Worm (Caenorhabditis elegans): ENCODE measurements around the gene F17C11.13.

The F17C11.13 gene

ce11 chrV:10951655-10952278 is 4.0 kb upstream of the F17C11.13 start, which contains the start of gene F17C11.4:
Gene F17C11.4 (plus strand): TSS chrV:10951860.
- peak; percentile 38 for TF ChIP-seq dpl-1 (GFP tag; optimal IDR thresholded peaks at IDR 0.05)
- TF ChIP-seq nhr-10 (tag; optimal IDR thresholded peaks at IDR 0.05), result no peak
- TF ChIP-seq D1046.2 (GFP tag; IDR thresholded peaks at IDR 0.05), result 0 out of 2 replicates have a peak, but pooled peaks have one; percentile 12
- TF ChIP-seq lin-15B (tag; optimal IDR thresholded peaks at IDR 0.05), result no peak
- no peak for TF ChIP-seq F26F4.8 (GFP tag; conservative IDR thresholded peaks at IDR 0.05)
- no peak for TF ChIP-seq T26A8.4 (GFP tag; IDR thresholded peaks at IDR 0.05)
- TF ChIP-seq hlh-11 (tag; optimal IDR thresholded peaks at IDR 0.05), result peak; percentile 93
- TF ChIP-seq lin-38 (GFP tag; IDR thresholded peaks at IDR 0.05), result peak; percentile 47
- TF ChIP-seq daf-19 (GFP tag; conservative IDR thresholded peaks at IDR 0.05), result no peak
- peak; percentile 69 for TF ChIP-seq fkh-10 (GFP tag; optimal IDR thresholded peaks at IDR 0.05)
- TF ChIP-seq tra-1 (GFP tag; IDR thresholded peaks at IDR 0.05), result peak; percentile 65; the same call in 1 of the 2 replicates
- no peak for TF ChIP-seq madf-5 (GFP tag; IDR thresholded peaks at IDR 0.05)
- TF ChIP-seq daf-16 (GFP tag; optimal IDR thresholded peaks at IDR 0.05), result peak in 1 of 2 experiments; percentile 76
- TF ChIP-seq daf-16 (tag; optimal IDR thresholded peaks at IDR 0.05), result peak; percentile 80
- TF ChIP-seq ceh-28 (tag; optimal IDR thresholded peaks at IDR 0.05), result no peak
- TF ChIP-seq lin-29 (GFP tag; IDR thresholded peaks at IDR 0.05), result no peak
- peak; percentile 62 for TF ChIP-seq nhr-76 (tag; optimal IDR thresholded peaks at IDR 0.05)
- TF ChIP-seq egl-27 (tag; optimal IDR thresholded peaks at IDR 0.05), result no peak
- peak; percentile 84 for TF ChIP-seq nhr-48 (tag; optimal IDR thresholded peaks at IDR 0.05)
- TF ChIP-seq aly-2 (tag; optimal IDR thresholded peaks at IDR 0.05), result no peak
- TF ChIP-seq mep-1 (tag; optimal IDR thresholded peaks at IDR 0.05), result peak; percentile 72
- no peak for TF ChIP-seq F10B5.3 (tag; optimal IDR thresholded peaks at IDR 0.05)
- TF ChIP-seq cey-2 (tag; optimal IDR thresholded peaks at IDR 0.05; ENCODE audit: borderline replicate concordance, insufficient read depth), result peak; percentile 6
- TF ChIP-seq Y105C5A.15 (GFP tag; IDR thresholded peaks at IDR 0.05), result no peak
- TF ChIP-seq ctbp-1 (GFP tag; IDR thresholded peaks at IDR 0.05), result peak; percentile 41
- peak; percentile 33 for TF ChIP-seq nhr-6 (tag; optimal IDR thresholded peaks at IDR 0.05)
- TF ChIP-seq mdt-29 (GFP tag; IDR thresholded peaks at IDR 0.05), result peak; percentile 84
- peak in 1 of 2 experiments; percentile 99 for TF ChIP-seq unc-62 (GFP tag; optimal IDR thresholded peaks at IDR 0.05 in 1 of 2)
- no peak for TF ChIP-seq unc-62 (tag; optimal IDR thresholded peaks at IDR 0.05)
- TF ChIP-seq spr-3 (GFP tag; optimal IDR thresholded peaks at IDR 0.05), result no peak
- peak; percentile 64 for TF ChIP-seq T20F7.1 (GFP tag; optimal IDR thresholded peaks at IDR 0.05)
- peak; percentile 60 to 77 for TF ChIP-seq lsy-2 (tag; optimal IDR thresholded peaks at IDR 0.05)
- TF ChIP-seq lin-1 (GFP tag; IDR thresholded peaks at IDR 0.05), result peak; percentile 44; the same call in 1 of the 2 replicates
- no peak for TF ChIP-seq fos-1 (tag; optimal IDR thresholded peaks at IDR 0.05)
- peak; percentile 89 for TF ChIP-seq nhr-25 (tag; optimal IDR thresholded peaks at IDR 0.05; ENCODE audit: borderline replicate concordance, insufficient read depth)
- no peak for TF ChIP-seq egl-43 (GFP tag; IDR thresholded peaks at IDR 0.05)
- TF ChIP-seq zfp-2 (tag; optimal IDR thresholded peaks at IDR 0.05), result no peak
- no peak for TF ChIP-seq R02D3.7 (tag; optimal IDR thresholded peaks at IDR 0.05)
- no peak for TF ChIP-seq zip-2 (tag; optimal IDR thresholded peaks at IDR 0.05)
- no peak for TF ChIP-seq ztf-7 (tag; optimal IDR thresholded peaks at IDR 0.05)
- TF ChIP-seq php-3 (GFP tag; IDR thresholded peaks at IDR 0.05), result peak; percentile 62; the same call in 1 of the 2 replicates
- TF ChIP-seq dve-1 (tag; optimal IDR thresholded peaks at IDR 0.05; ENCODE audit: insufficient read depth), result peak; percentile 74
- no peak for TF ChIP-seq lim-7 (GFP tag; IDR thresholded peaks at IDR 0.05)
- peak; percentile 89 for TF ChIP-seq dmd-6 (GFP tag; IDR thresholded peaks at IDR 0.05)
- no peak for TF ChIP-seq zip-11 (GFP tag; IDR thresholded peaks at IDR 0.05)
- TF ChIP-seq F49E8.2 (tag; optimal IDR thresholded peaks at IDR 0.05; ENCODE audit: borderline replicate concordance), result no peak
- peak; percentile 99 for TF ChIP-seq aha-1 (tag)
- TF ChIP-seq duxl-1 (tag; optimal IDR thresholded peaks at IDR 0.05; ENCODE audit: poor library complexity), result no peak
- TF ChIP-seq ceh-62 (tag; optimal IDR thresholded peaks at IDR 0.05), result no peak
- TF ChIP-seq rbr-2 (tag; optimal IDR thresholded peaks at IDR 0.05), result peak; percentile 40
- TF ChIP-seq nhr-11 (tag; optimal IDR thresholded peaks at IDR 0.05), result peak; percentile 87

All from whole organism, L4 larva.